Fruit fly (Drosophila melanogaster) whole organism, embryonic: ENCODE results near the gene CG13603.

Experiments
- Abd-B ChIP-seq: fragments of 200-800 bp; sonication (Bioruptor generic); optimal IDR thresholded peaks from 2 replicates; lab custom pipeline; 2018; ENCODE audit warnings: missing biosample characterization, mild to moderate bottlenecking, missing genetic modification characterization, moderate library complexity
- CG11456 ChIP-seq: fragments of 200-800 bp; sonication (Bioruptor generic); IDR thresholded peaks from 3 replicates; pipeline ENCODE4 v1.3.6; 2022; ENCODE audit warnings: missing biosample characterization, missing genetic modification characterization
- CG11504 ChIP-seq: fragments of 200-800 bp; sonication (Bioruptor generic); optimal IDR thresholded peaks from 3 replicates; lab custom pipeline; 2019; ENCODE audit warnings: missing biosample characterization, mild to moderate bottlenecking, missing genetic modification characterization, moderate library complexity
- CG14667 ChIP-seq: fragments of 200-800 bp; sonication (Bioruptor generic); IDR thresholded peaks from 2 replicates; pipeline ENCODE4 v1.3.6; 2022; ENCODE audit warnings: missing biosample characterization, missing genetic modification characterization
- CG14710 ChIP-seq: fragments of 200-800 bp; sonication (Bioruptor generic); optimal IDR thresholded peaks from 3 replicates; lab custom pipeline; 2019; ENCODE audit warnings: missing biosample characterization, mild to moderate bottlenecking, missing genetic modification characterization, moderate library complexity
- CG17829 ChIP-seq: fragments of 200-800 bp; optimal IDR thresholded peaks from 2 replicates; lab custom pipeline; 2019; ENCODE audit warnings: missing biosample characterization, mild to moderate bottlenecking, missing genetic modification characterization, moderate library complexity
- CG1832 ChIP-seq: fragments of 200-800 bp; sonication (Bioruptor generic); optimal IDR thresholded peaks from 2 replicates; lab custom pipeline; 2017; ENCODE audit warnings: missing biosample characterization, mild to moderate bottlenecking, missing genetic modification characterization, inconsistent platforms
- CG2120 ChIP-seq: fragments of 200-800 bp; sonication (Bioruptor generic); optimal IDR thresholded peaks from 3 replicates; lab custom pipeline; 2016; ENCODE audit warnings: missing biosample characterization, missing genetic modification characterization
- CG30403 ChIP-seq: fragments of 200-800 bp; sonication (Bioruptor generic); optimal IDR thresholded peaks from 3 replicates; lab custom pipeline; 2016; ENCODE audit warnings: missing biosample characterization, missing genetic modification characterization
- CG3163 ChIP-seq: fragments of 200-800 bp; sonication (Bioruptor generic); optimal IDR thresholded peaks from 3 replicates; lab custom pipeline; 2016; ENCODE audit warnings: missing biosample characterization, missing genetic modification characterization
- CG33213 ChIP-seq: fragments of 200-800 bp; sonication (Bioruptor generic); optimal IDR thresholded peaks from 3 replicates; lab custom pipeline; 2016; ENCODE audit warnings: missing biosample characterization, missing genetic modification characterization
- CG34224 ChIP-seq: fragments of 200-800 bp; sonication (Bioruptor generic); IDR thresholded peaks from 3 replicates; pipeline ENCODE4 v1.3.6; 2022; ENCODE audit warnings: missing biosample characterization, missing genetic modification characterization; ENCODE audit not compliant: partially characterized antibody
- CG42726 ChIP-seq: fragments of 200-800 bp; sonication (Bioruptor generic); IDR thresholded peaks from 2 replicates; pipeline ENCODE4 v1.3.6; 2022; ENCODE audit warnings: missing biosample characterization, missing genetic modification characterization; ENCODE audit not compliant: partially characterized antibody
- CG4424 ChIP-seq: fragments of 200-800 bp; sonication (Bioruptor generic); optimal IDR thresholded peaks from 3 replicates; lab custom pipeline; 2016; ENCODE audit warnings: missing biosample characterization, missing genetic modification characterization
- CG7745 ChIP-seq: fragments of 200-800 bp; sonication (Bioruptor generic); optimal IDR thresholded peaks from 2 replicates; lab custom pipeline; 2018; ENCODE audit warnings: missing biosample characterization, mild to moderate bottlenecking, missing genetic modification characterization, moderate library complexity
- CG7839 ChIP-seq: fragments of 200-800 bp; sonication (Bioruptor generic); optimal IDR thresholded peaks from 3 replicates; lab custom pipeline; 2018; ENCODE audit warnings: missing biosample characterization, mild to moderate bottlenecking, missing genetic modification characterization, moderate library complexity
- CG8765 ChIP-seq: fragments of 200-800 bp; sonication (Bioruptor generic); IDR thresholded peaks from 2 replicates; pipeline ENCODE4 v1.3.6; 2022; ENCODE audit warnings: missing biosample characterization, missing genetic modification characterization
- CoRest ChIP-seq: fragments of 200-800 bp; sonication (Bioruptor generic); optimal IDR thresholded peaks from 3 replicates; lab custom pipeline; 2018; ENCODE audit warnings: missing biosample characterization, mild to moderate bottlenecking, missing genetic modification characterization, moderate library complexity
- E2f1 ChIP-seq: fragments of 200-800 bp; sonication (Bioruptor generic); IDR thresholded peaks from 2 replicates; pipeline ENCODE4 v1.3.6; 2022; ENCODE audit warnings: missing biosample characterization, missing genetic modification characterization
- Ets65A ChIP-seq: fragments of 200-800 bp; sonication (Bioruptor generic); peaks from one replicate; lab custom pipeline; 2016; ENCODE audit warnings: missing biosample characterization, missing genetic modification characterization
- Ets97D ChIP-seq: fragments of 200-800 bp; sonication (Bioruptor generic); optimal IDR thresholded peaks from 3 replicates; lab custom pipeline; 2016; ENCODE audit warnings: missing biosample characterization, missing genetic modification characterization
- Hey ChIP-seq: fragments of 200-800 bp; sonication (Bioruptor generic); optimal IDR thresholded peaks from 3 replicates; lab custom pipeline; 2018; ENCODE audit warnings: missing biosample characterization, mild to moderate bottlenecking, missing genetic modification characterization
- Jarid2 ChIP-seq: fragments of 200-800 bp; sonication (Bioruptor generic); optimal IDR thresholded peaks from 3 replicates; lab custom pipeline; 2017; ENCODE audit warnings: mild to moderate bottlenecking, missing biosample characterization, missing genetic modification reagents, missing genetic modification characterization
- NFAT ChIP-seq: fragments of 200-800 bp; sonication (Bioruptor generic); IDR thresholded peaks from 2 replicates; pipeline ENCODE4 v1.3.6; 2022; ENCODE audit warnings: missing biosample characterization, missing genetic modification characterization
- Nf-YB ChIP-seq: fragments of 200-800 bp; sonication (Bioruptor generic); optimal IDR thresholded peaks from 3 replicates; lab custom pipeline; 2019; ENCODE audit warnings: missing biosample characterization, mild to moderate bottlenecking, missing genetic modification characterization, moderate library complexity
- Nf-YC ChIP-seq: fragments of 200-800 bp; optimal IDR thresholded peaks from 3 replicates; lab custom pipeline; 2019; ENCODE audit warnings: missing biosample characterization, mild to moderate bottlenecking, missing genetic modification characterization, moderate library complexity
- Optix ChIP-seq: fragments of 200-800 bp; sonication (Bioruptor generic); IDR thresholded peaks from 3 replicates; pipeline ENCODE4 v1.3.6; 2022; ENCODE audit warnings: missing biosample characterization, missing genetic modification characterization
- Sry-δ ChIP-seq: fragments of 200-800 bp; sonication (Bioruptor generic); optimal IDR thresholded peaks from 2 replicates; lab custom pipeline; 2016; ENCODE audit warnings: missing biosample characterization, missing genetic modification characterization
- Trl ChIP-seq, 3 experiments: fragments of >200 bp in 2 of 3; fragments of 200-800 bp in 1 of 3; sonication (Bioruptor generic) in 1 of 3; optimal IDR thresholded peaks; 2 replicates in 1 of 3; 3 replicates in 2 of 3; lab custom pipeline; 2016 to 2017; ENCODE audit warnings: missing biosample characterization in 1 of 3, missing genetic modification characterization in 1 of 3
- al ChIP-seq: fragments of 200-800 bp; sonication (Bioruptor generic); IDR thresholded peaks from 2 replicates; pipeline ENCODE4 v1.3.6; 2022; ENCODE audit warnings: missing biosample characterization, missing genetic modification characterization
- crol ChIP-seq: fragments of 200-800 bp; sonication (Bioruptor generic); IDR thresholded peaks from 2 replicates; pipeline ENCODE4 v1.3.6; 2022; ENCODE audit warnings: missing biosample characterization, missing genetic modification characterization
- cwo ChIP-seq: fragments of 200-800 bp; sonication (Bioruptor generic); optimal IDR thresholded peaks from 3 replicates; lab custom pipeline; 2017; ENCODE audit warnings: missing biosample characterization, missing genetic modification characterization, mild to moderate bottlenecking, moderate library complexity, missing genetic modification reagents
- dati ChIP-seq: fragments of 200-800 bp; sonication (Bioruptor generic); IDR thresholded peaks from 2 replicates; pipeline ENCODE4 v1.3.6; 2022; ENCODE audit warnings: missing biosample characterization, missing genetic modification characterization
- gcm ChIP-seq: fragments of 200-800 bp; sonication (Bioruptor generic); optimal IDR thresholded peaks from 2 replicates; lab custom pipeline; 2019; ENCODE audit warnings: missing biosample characterization, mild to moderate bottlenecking, missing genetic modification characterization, moderate library complexity
- grn ChIP-seq: fragments of 200-800 bp; sonication (Bioruptor generic); optimal IDR thresholded peaks from 3 replicates; lab custom pipeline; 2017; ENCODE audit warnings: missing biosample characterization, missing genetic modification characterization
- kni ChIP-seq: fragments of 200-800 bp; sonication (Bioruptor generic); optimal IDR thresholded peaks from 3 replicates; lab custom pipeline; 2017; ENCODE audit warnings: mild to moderate bottlenecking, missing biosample characterization, missing genetic modification reagents, missing genetic modification characterization
- lilli ChIP-seq: fragments of 200-800 bp; sonication (Bioruptor generic); optimal IDR thresholded peaks from 3 replicates; lab custom pipeline; 2016; ENCODE audit warnings: missing biosample characterization, missing genetic modification characterization
- lmd ChIP-seq: fragments of 200-800 bp; sonication (Bioruptor generic); IDR thresholded peaks from 2 replicates; pipeline ENCODE4 v1.3.6; 2022; ENCODE audit warnings: missing biosample characterization, missing genetic modification characterization
- luna ChIP-seq: fragments of 200-800 bp; sonication (Bioruptor generic); optimal IDR thresholded peaks from 2 replicates; lab custom pipeline; 2016; ENCODE audit warnings: missing biosample characterization, missing genetic modification characterization
- mirr ChIP-seq: fragments of 200-800 bp; sonication (Bioruptor generic); optimal IDR thresholded peaks from 3 replicates; lab custom pipeline; 2018; ENCODE audit warnings: missing biosample characterization, mild to moderate bottlenecking, missing genetic modification characterization
- onecut ChIP-seq: fragments of 200-800 bp; sonication (Bioruptor generic); IDR thresholded peaks from 2 replicates; pipeline ENCODE4 v1.3.6; 2022; ENCODE audit warnings: missing biosample characterization, missing genetic modification characterization
- pan ChIP-seq, 4 experiments: fragments of >200 bp in 3 of 4; fragments of 200-800 bp in 1 of 4; sonication (Bioruptor generic) in 1 of 4; optimal IDR thresholded peaks in 3 of 4; IDR thresholded peaks in 1 of 4; 2 replicates each; pipeline versions ENCODE4 v1.3.6 to Lab custom; 2017 to 2022; ENCODE audit warnings: missing biosample characterization in 2 of 4, missing genetic modification characterization in 2 of 4, mixed read lengths in 1 of 4
- ranshi ChIP-seq: fragments of 200-800 bp; sonication (Bioruptor generic); IDR thresholded peaks from 2 replicates; pipeline ENCODE4 v1.3.6; 2022; ENCODE audit warnings: missing biosample characterization, missing genetic modification characterization
- slbo ChIP-seq: fragments of 200-800 bp; sonication (Bioruptor generic); IDR thresholded peaks from 2 replicates; pipeline ENCODE4 v1.3.6; 2022; ENCODE audit warnings: missing biosample characterization, missing genetic modification characterization
- sug ChIP-seq: fragments of 200-800 bp; optimal IDR thresholded peaks from 2 replicates; lab custom pipeline; 2019; ENCODE audit warnings: missing biosample characterization, mild to moderate bottlenecking, missing genetic modification characterization, moderate library complexity
- vnd ChIP-seq: fragments of 200-800 bp; sonication (Bioruptor generic); IDR thresholded peaks from 3 replicates; pipeline ENCODE4 v1.3.6; 2022; ENCODE audit warnings: missing biosample characterization, missing genetic modification characterization; ENCODE audit not compliant: partially characterized antibody
- zen2 ChIP-seq: fragments of 200-800 bp; sonication (Bioruptor generic); IDR thresholded peaks from 3 replicates; pipeline ENCODE4 v1.3.6; 2022; ENCODE audit warnings: missing biosample characterization, missing genetic modification characterization; ENCODE audit not compliant: partially characterized antibody

Gene CG13603

dm6 chr3R:24006449-24007159 is 20.2 kb upstream of the CG13603 start (continued):
- TF ChIP-seq Nf-YB (GFP tag; lab: Kevin White, UChicago) = no peak
- TF ChIP-seq slbo = peak; percentile 47
- peak; percentile 19 for TF ChIP-seq sug (tag; lab: Kevin White, UChicago)
- peak; percentile 83 for TF ChIP-seq Hey (tag; lab: Kevin White, UChicago)
- no peak for TF ChIP-seq Abd-B (GFP tag; lab: Kevin White, UChicago)
- peak; percentile 21 for TF ChIP-seq CG11504
- TF ChIP-seq CG2120 (GFP tag; lab: Kevin White, UChicago) = peak; percentile 42
- no peak for TF ChIP-seq CG30403 (GFP tag; lab: Kevin White, UChicago)
- TF ChIP-seq CG33213 = no peak
- TF ChIP-seq CG7745 (tag; lab: Kevin White, UChicago) = no peak
- TF ChIP-seq lmd (GFP tag; lab: Robert Waterston, UW) = peak; percentile 38; the same call in 1 of the 2 replicates
- TF ChIP-seq CG1832 (GFP tag; lab: Kevin White, UChicago) = peak; percentile 1
- peak; percentile 37 for TF ChIP-seq Jarid2 (GFP tag; lab: Kevin White, UChicago)
- TF ChIP-seq CG34224 (GFP tag; lab: Robert Waterston, UW) = 0 out of 3 replicates have a peak, but pooled peaks have one; percentile 25
- TF ChIP-seq CG8765 (GFP tag; lab: Robert Waterston, UW) = 0 out of 2 replicates have a peak, but pooled peaks have one; percentile 7
- 0 out of 3 replicates have a peak, but pooled peaks have one; percentile 11 for TF ChIP-seq CG11456 (GFP tag; lab: Robert Waterston, UW)
- TF ChIP-seq Trl (optimal IDR thresholded peaks at IDR 0.05; lab: Kevin White, UChicago) = peak; percentile 63 to 79
- no peak for TF ChIP-seq Trl (GFP tag; optimal IDR thresholded peaks at IDR 0.05; lab: Kevin White, UChicago)
- TF ChIP-seq dati (GFP tag; lab: Robert Waterston, UW) = no peak
- peak; percentile 32 for TF ChIP-seq kni (GFP tag; lab: Kevin White, UChicago)
- no peak for TF ChIP-seq zen2 (GFP tag; lab: Robert Waterston, UW)
- 0 out of 3 replicates have a peak, but pooled peaks have one; percentile 26 for TF ChIP-seq vnd (GFP tag; lab: Robert Waterston, UW)
- peak; percentile 70 for TF ChIP-seq cwo (GFP tag; lab: Kevin White, UChicago)
- TF ChIP-seq E2f1 (GFP tag; lab: Robert Waterston, UW) = peak; percentile 26; the same call in 1 of the 2 replicates
- 0 out of 3 replicates have a peak, but pooled peaks have one; percentile 20 for TF ChIP-seq Optix (GFP tag; lab: Robert Waterston, UW)
- TF ChIP-seq ranshi (GFP tag; lab: Robert Waterston, UW) = 0 out of 2 replicates have a peak, but pooled peaks have one; percentile 4
- TF ChIP-seq grn (GFP tag; lab: Kevin White, UChicago) = peak; percentile 53
- peak; percentile 10 for TF ChIP-seq CG3163 (GFP tag; lab: Kevin White, UChicago)
- peak; percentile 34 for TF ChIP-seq lilli
- TF ChIP-seq Sry-δ (GFP tag; lab: Kevin White, UChicago) = no peak
- TF ChIP-seq pan (optimal IDR thresholded peaks at IDR 0.05; lab: Kevin White, UChicago) = no peak
- TF ChIP-seq pan (GFP tag; optimal IDR thresholded peaks at IDR 0.05 in 1 of 2, IDR thresholded peaks at IDR 0.05 in 1 of 2) = peak in 1 of 2 experiments; percentile 19
- peak; percentile 29; the same call in 1 of the 2 replicates for TF ChIP-seq al (GFP tag; lab: Robert Waterston, UW)
- peak; percentile 3 for TF ChIP-seq CG7839 (tag; lab: Kevin White, UChicago)
- 0 out of 2 replicates have a peak, but pooled peaks have one; percentile 26 for TF ChIP-seq onecut (GFP tag; lab: Robert Waterston, UW)
- TF ChIP-seq luna (GFP tag; lab: Kevin White, UChicago) = no peak
- TF ChIP-seq CG4424 = peak; percentile 6
- TF ChIP-seq CoRest (tag; lab: Kevin White, UChicago) = peak; percentile 28
- no peak for TF ChIP-seq Ets97D
- peak; percentile 50 for TF ChIP-seq crol (GFP tag; lab: Robert Waterston, UW)
- peak; percentile 3 for TF ChIP-seq CG14710 (tag; lab: Kevin White, UChicago)
- TF ChIP-seq Ets65A (GFP tag; lab: Kevin White, UChicago) = peak; percentile 88
- TF ChIP-seq mirr = peak; percentile 46
- TF ChIP-seq NFAT (GFP tag; lab: Robert Waterston, UW) = no peak
- peak; percentile 3 for TF ChIP-seq gcm (GFP tag; lab: Kevin White, UChicago)
- 0 out of 2 replicates have a peak, but pooled peaks have one; percentile 30 for TF ChIP-seq CG42726
- TF ChIP-seq CG17829 (tag; lab: Kevin White, UChicago) = peak; percentile 0
- 0 out of 2 replicates have a peak, but pooled peaks have one; percentile 18 for TF ChIP-seq CG14667 (GFP tag; lab: Robert Waterston, UW)
- TF ChIP-seq Nf-YC = no peak
